Fruit fly (Drosophila melanogaster) whole organism, pupa: ENCODE data around the gene spn-F.

Source experiments
- CG10348 ChIP-seq: fragments of 200-800 bp; sonication (Bioruptor generic); IDR thresholded peaks from 2 replicates; pipeline ENCODE4 v1.3.6; 2022; ENCODE audit warnings: missing biosample characterization, missing genetic modification characterization
- CG12605 ChIP-seq: fragments of 200-800 bp; sonication (Bioruptor generic); IDR thresholded peaks from 2 replicates; pipeline ENCODE4 v1.3.6; 2022; ENCODE audit warnings: missing biosample characterization, missing genetic modification characterization
- CG13204 ChIP-seq: fragments of 200-800 bp; sonication (Bioruptor generic); optimal IDR thresholded peaks from 2 replicates; lab custom pipeline; 2018; ENCODE audit warnings: missing biosample characterization, mild to moderate bottlenecking, missing genetic modification characterization, moderate library complexity
- CG14655 ChIP-seq: fragments of 200-800 bp; sonication (Bioruptor generic); optimal IDR thresholded peaks from 3 replicates; lab custom pipeline; 2017; ENCODE audit warnings: mild to moderate bottlenecking, missing biosample characterization, missing genetic modification reagents, missing genetic modification characterization
- CG15710 ChIP-seq: fragments of 200-800 bp; sonication (Bioruptor generic); optimal IDR thresholded peaks from 2 replicates; lab custom pipeline; 2018; ENCODE audit warnings: missing biosample characterization, mild to moderate bottlenecking, missing genetic modification characterization, moderate library complexity
- CG17806 ChIP-seq: fragments of 200-800 bp; sonication (Bioruptor generic); optimal IDR thresholded peaks from 2 replicates; lab custom pipeline; 2018; ENCODE audit warnings: missing biosample characterization, mild to moderate bottlenecking, missing genetic modification characterization, moderate library complexity
- CG32121 ChIP-seq: fragments of 200-800 bp; sonication (Bioruptor generic); IDR thresholded peaks from 2 replicates; pipeline ENCODE4 v1.3.6; 2022; ENCODE audit warnings: missing biosample characterization, missing genetic modification characterization
- CG34367 ChIP-seq: fragments of 200-800 bp; sonication (Bioruptor generic); optimal IDR thresholded peaks from 2 replicates; lab custom pipeline; 2018; ENCODE audit warnings: missing biosample characterization, mild to moderate bottlenecking, missing genetic modification characterization
- CG4496 ChIP-seq: fragments of 200-800 bp; sonication (Bioruptor generic); IDR thresholded peaks from 3 replicates; pipeline ENCODE4 v1.3.6; 2022; ENCODE audit warnings: missing biosample characterization, missing genetic modification characterization
- CG8159 ChIP-seq: fragments of 200-800 bp; sonication (Bioruptor generic); optimal IDR thresholded peaks from 3 replicates; lab custom pipeline; 2018; ENCODE audit warnings: missing biosample characterization, mild to moderate bottlenecking, missing genetic modification characterization, moderate library complexity
- CG8301 ChIP-seq: fragments of 200-800 bp; sonication (Bioruptor generic); optimal IDR thresholded peaks from 2 replicates; lab custom pipeline; 2018; ENCODE audit warnings: missing biosample characterization, mild to moderate bottlenecking, missing genetic modification characterization
- CG9948 ChIP-seq: fragments of 200-800 bp; sonication (Bioruptor generic); optimal IDR thresholded peaks from 2 replicates; lab custom pipeline; 2018; ENCODE audit warnings: missing biosample characterization, mild to moderate bottlenecking, missing genetic modification characterization, moderate library complexity
- D1 ChIP-seq: fragments of 200-800 bp; sonication (Bioruptor generic); optimal IDR thresholded peaks from 2 replicates; lab custom pipeline; 2018; ENCODE audit warnings: missing biosample characterization, mild to moderate bottlenecking, missing genetic modification characterization, moderate library complexity
- EcR ChIP-seq: fragments of 200-800 bp; sonication (Bioruptor generic); optimal IDR thresholded peaks from 3 replicates; lab custom pipeline; 2019; ENCODE audit warnings: missing biosample characterization, missing genetic modification characterization, mild to moderate bottlenecking, moderate library complexity, missing genetic modification reagents
- Ets98B ChIP-seq: fragments of 200-800 bp; sonication (Bioruptor generic); IDR thresholded peaks from 2 replicates; pipeline ENCODE4 v1.3.6; 2022; ENCODE audit warnings: missing biosample characterization, missing genetic modification characterization
- Pif1A ChIP-seq: fragments of 200-800 bp; sonication (Bioruptor generic); optimal IDR thresholded peaks from 3 replicates; lab custom pipeline; 2016; ENCODE audit warnings: missing biosample characterization, missing genetic modification characterization
- Pif1B ChIP-seq: fragments of 200-800 bp; sonication (Bioruptor generic); optimal IDR thresholded peaks from 3 replicates; lab custom pipeline; 2016; ENCODE audit warnings: missing biosample characterization, missing genetic modification characterization
- Snoo ChIP-seq: fragments of 200-800 bp; sonication (Bioruptor generic); optimal IDR thresholded peaks from 3 replicates; lab custom pipeline; 2017; ENCODE audit warnings: missing biosample characterization, mild to moderate bottlenecking, missing genetic modification characterization, inconsistent platforms
- fd96Ca ChIP-seq: fragments of 200-800 bp; sonication (Bioruptor generic); IDR thresholded peaks from 3 replicates; pipeline ENCODE4 v1.3.6; 2022; ENCODE audit warnings: missing biosample characterization, missing genetic modification characterization
- gl ChIP-seq: fragments of 200-800 bp; sonication (Bioruptor generic); optimal IDR thresholded peaks from 2 replicates; lab custom pipeline; 2018; ENCODE audit warnings: missing biosample characterization, mild to moderate bottlenecking, missing genetic modification characterization
- rn ChIP-seq: fragments of 200-800 bp; sonication (Bioruptor generic); IDR thresholded peaks from 2 replicates; pipeline ENCODE4 v1.3.6; 2022; ENCODE audit warnings: missing biosample characterization, missing genetic modification characterization

The spn-F gene

dm6 chr3R:31290195-31290594 is 35.3 kb downstream of the spn-F start:
- peak; percentile 69 for TF ChIP-seq CG14655 (GFP tag; lab: Kevin White, UChicago)
- no peak for TF ChIP-seq CG15710 (tag; lab: Kevin White, UChicago)
- TF ChIP-seq CG34367 (tag; lab: Kevin White, UChicago): no peak
- no peak for TF ChIP-seq Ets98B (GFP tag; lab: Robert Waterston, UW)
- no peak for TF ChIP-seq CG9948 (tag; lab: Kevin White, UChicago)
- no peak for TF ChIP-seq fd96Ca (GFP tag; lab: Robert Waterston, UW)
- TF ChIP-seq gl (tag; lab: Kevin White, UChicago): no peak
- no peak for TF ChIP-seq CG17806 (tag; lab: Kevin White, UChicago)
- TF ChIP-seq CG13204 (GFP tag; lab: Kevin White, UChicago): no peak
- TF ChIP-seq CG12605 (GFP tag; lab: Robert Waterston, UW): no peak
- peak; percentile 59 for TF ChIP-seq CG8301 (tag; lab: Kevin White, UChicago)
- TF ChIP-seq rn (GFP tag; lab: Robert Waterston, UW): no peak
- TF ChIP-seq CG10348: no peak
- peak; percentile 50; the same call in 1 of the 3 replicates for TF ChIP-seq CG4496 (GFP tag; lab: Robert Waterston, UW)
- peak; percentile 20 for TF ChIP-seq Pif1A
- TF ChIP-seq CG32121 (GFP tag; lab: Robert Waterston, UW): no peak
- no peak for TF ChIP-seq Snoo (tag; lab: Kevin White, UChicago)

dm6 chr3R:31295694-31296093 is 40.8 kb downstream of the spn-F start:
- TF ChIP-seq gl (tag; lab: Kevin White, UChicago) (no peak), CG4496 (GFP tag; lab: Robert Waterston, UW) (peak; percentile 80), CG10348 (no peak), D1 (no peak), CG12605 (GFP tag; lab: Robert Waterston, UW) (peak; percentile 36; the same call in 1 of the 2 replicates), CG14655 (GFP tag; lab: Kevin White, UChicago) (peak; percentile 66), CG8159 (tag; lab: Kevin White, UChicago) (peak; percentile 63), fd96Ca (GFP tag; lab: Robert Waterston, UW) (peak; percentile 68; the same call in 2 of the 3 replicates), CG17806 (tag; lab: Kevin White, UChicago) (peak; percentile 57), CG13204 (GFP tag; lab: Kevin White, UChicago) (no peak), CG8301 (tag; lab: Kevin White, UChicago) (peak; percentile 62), EcR (no peak), Pif1B (GFP tag; lab: Kevin White, UChicago) (peak; percentile 10), CG15710 (tag; lab: Kevin White, UChicago) (peak; percentile 55), CG9948 (tag; lab: Kevin White, UChicago) (peak; percentile 57), CG32121 (GFP tag; lab: Robert Waterston, UW) (peak; percentile 29; the same call in 1 of the 2 replicates), Pif1A (peak; percentile 28), Ets98B (GFP tag; lab: Robert Waterston, UW) (peak; percentile 63), rn (GFP tag; lab: Robert Waterston, UW) (peak; percentile 48; the same call in 1 of the 2 replicates), Snoo (tag; lab: Kevin White, UChicago) (peak; percentile 28), CG34367 (tag; lab: Kevin White, UChicago) (peak; percentile 30)
- TF ChIP-seq, all 21 proteins: peak for 16

DNA sequence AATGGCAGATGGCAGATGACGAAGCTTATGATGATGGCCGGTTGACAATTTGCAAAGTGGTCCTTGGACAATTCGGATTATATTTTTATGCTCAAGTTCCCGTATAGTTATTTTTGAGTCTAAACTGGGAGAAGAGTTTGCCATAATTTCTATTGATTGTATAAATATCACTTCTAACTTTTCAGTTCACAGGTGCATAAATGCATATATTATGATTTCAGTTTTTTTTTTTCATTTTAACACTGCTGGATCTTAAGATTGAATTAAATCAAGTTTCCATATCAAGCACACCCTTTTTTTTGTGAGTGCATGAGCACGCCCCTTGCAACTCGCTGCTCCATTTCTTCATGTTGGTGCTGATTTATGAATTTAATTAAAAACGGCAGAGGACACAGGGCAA is 42.1 kb downstream of the spn-F start:
- TF ChIP-seq CG8159 (tag; lab: Kevin White, UChicago) (peak; percentile 0), CG14655 (GFP tag; lab: Kevin White, UChicago) (peak; percentile 1), Snoo (tag; lab: Kevin White, UChicago) (peak; percentile 25), CG9948 (tag; lab: Kevin White, UChicago) (peak; percentile 23), CG12605 (GFP tag; lab: Robert Waterston, UW) (no peak), CG17806 (tag; lab: Kevin White, UChicago) (peak; percentile 4)

DNA sequence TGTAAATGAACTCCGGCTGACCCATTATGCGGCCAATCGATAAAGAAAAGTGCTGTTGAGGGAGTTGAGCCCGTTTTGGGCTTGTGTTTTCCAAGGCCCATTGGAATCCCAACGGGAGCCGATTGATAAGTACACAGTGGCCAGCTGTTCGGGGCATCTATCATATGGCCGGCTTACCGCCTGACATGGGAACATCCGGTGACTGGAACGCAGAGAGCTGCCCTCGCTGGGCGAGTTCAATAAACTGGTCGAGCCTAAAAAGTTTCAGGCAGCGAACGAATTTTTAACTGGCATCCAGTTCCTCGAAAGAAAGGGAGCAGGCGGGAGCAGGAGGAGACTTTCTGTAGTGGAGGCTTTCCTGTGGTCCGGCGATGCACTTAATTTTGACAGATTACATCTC is 46.6 kb downstream of the spn-F start:
- TF ChIP-seq CG12605 (GFP tag; lab: Robert Waterston, UW): no peak
- peak; percentile 52 for TF ChIP-seq EcR

DNA sequence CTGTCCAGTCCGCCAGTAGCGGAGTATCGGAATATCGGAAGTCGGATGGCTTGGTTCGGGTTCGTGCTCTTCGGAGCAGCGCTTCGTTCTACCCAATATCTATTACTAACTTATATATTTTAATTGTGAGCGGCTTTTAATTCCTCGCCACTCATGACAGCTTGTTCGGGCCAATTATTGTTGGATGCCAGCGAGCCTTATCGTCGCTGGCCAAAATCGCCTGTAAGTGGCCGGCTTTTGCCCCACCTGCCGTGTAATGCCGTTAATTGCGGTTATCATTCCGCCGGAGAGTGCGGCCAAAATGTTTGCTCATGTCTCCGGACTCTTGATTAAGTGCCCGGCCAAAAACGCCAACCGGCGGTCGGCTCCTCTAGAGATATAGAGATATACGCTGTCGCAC is 50.4 kb downstream of the spn-F start, which contains the start of gene pHCl-2:
Gene pHCl-2 (minus strand): TSS at position 101 of the 400 bp plus-strand sequence.
- TF ChIP-seq CG4496 (GFP tag; lab: Robert Waterston, UW) (no peak), Snoo (tag; lab: Kevin White, UChicago) (no peak), EcR (no peak), CG9948 (tag; lab: Kevin White, UChicago) (no peak)
